Fruit fly (Drosophila melanogaster) whole organism, prepupa: ENCODE data around the gene CG3117.

ENCODE experiments used
- Blimp-1 ChIP-seq: fragments of 200-800 bp; sonication (Bioruptor generic); optimal IDR thresholded peaks from 3 replicates; lab custom pipeline; 2017; ENCODE audit warnings: missing biosample characterization, missing genetic modification characterization, mild to moderate bottlenecking, moderate library complexity, missing genetic modification reagents
- CG10631 ChIP-seq: fragments of 200-800 bp; sonication (Bioruptor generic); optimal IDR thresholded peaks from 2 replicates; lab custom pipeline; 2016; ENCODE audit warnings: missing biosample characterization, missing genetic modification characterization
- CG10669 ChIP-seq: fragments of 200-800 bp; sonication (Bioruptor generic); optimal IDR thresholded peaks from 3 replicates; lab custom pipeline; 2018; ENCODE audit warnings: missing biosample characterization, mild to moderate bottlenecking, missing genetic modification characterization, moderate library complexity
- CG11294 ChIP-seq: fragments of 200-800 bp; sonication (Bioruptor generic); IDR thresholded peaks from 2 replicates; pipeline ENCODE4 v1.3.6; 2022; ENCODE audit warnings: missing biosample characterization, missing genetic modification characterization
- CG11902 ChIP-seq: fragments of 200-800 bp; sonication (Bioruptor generic); optimal IDR thresholded peaks from 3 replicates; lab custom pipeline; 2016; ENCODE audit warnings: missing biosample characterization, missing genetic modification characterization
- CG15336 ChIP-seq: fragments of 200-800 bp; sonication (Bioruptor generic); IDR thresholded peaks from 2 replicates; pipeline ENCODE4 v1.3.6; 2022; ENCODE audit warnings: missing biosample characterization, missing genetic modification characterization
- CG1621 ChIP-seq: fragments of 200-800 bp; sonication (Bioruptor generic); optimal IDR thresholded peaks from 3 replicates; lab custom pipeline; 2018; ENCODE audit warnings: missing biosample characterization, mild to moderate bottlenecking, missing genetic modification characterization
- CG16779 ChIP-seq: fragments of 200-800 bp; sonication (Bioruptor generic); optimal IDR thresholded peaks from 3 replicates; lab custom pipeline; 2017; ENCODE audit warnings: missing biosample characterization, mild to moderate bottlenecking, missing genetic modification characterization
- CG3032 ChIP-seq: fragments of 200-800 bp; optimal IDR thresholded peaks from 2 replicates; lab custom pipeline; 2019; ENCODE audit warnings: missing biosample characterization, mild to moderate bottlenecking, missing genetic modification characterization, moderate library complexity
- CG32006 ChIP-seq: fragments of 200-800 bp; sonication (Bioruptor generic); optimal IDR thresholded peaks from 3 replicates; lab custom pipeline; 2017; ENCODE audit warnings: missing biosample characterization, mild to moderate bottlenecking, missing genetic modification characterization
- CG34406 ChIP-seq: fragments of 200-800 bp; sonication (Bioruptor generic); optimal IDR thresholded peaks from 3 replicates; lab custom pipeline; 2016; ENCODE audit warnings: missing biosample characterization, missing genetic modification characterization
- CG4318 ChIP-seq: fragments of 200-800 bp; sonication (Bioruptor generic); optimal IDR thresholded peaks from 3 replicates; lab custom pipeline; 2017; ENCODE audit warnings: missing biosample characterization, mild to moderate bottlenecking, missing genetic modification characterization
- CG6163 ChIP-seq: fragments of 200-800 bp; sonication (Bioruptor generic); IDR thresholded peaks from 3 replicates; pipeline ENCODE4 v1.3.6; 2022; ENCODE audit warnings: missing biosample characterization, missing genetic modification characterization
- CG6808 ChIP-seq: fragments of 200-800 bp; sonication (Bioruptor generic); optimal IDR thresholded peaks from 3 replicates; lab custom pipeline; 2017; ENCODE audit warnings: missing biosample characterization, missing genetic modification characterization, mild to moderate bottlenecking, moderate library complexity, missing genetic modification reagents
- CG6854 ChIP-seq: fragments of 200-800 bp; sonication (Bioruptor generic); optimal IDR thresholded peaks from 2 replicates; lab custom pipeline; 2017; ENCODE audit warnings: missing biosample characterization, mild to moderate bottlenecking, missing genetic modification characterization
- CG7368 ChIP-seq: fragments of 200-800 bp; sonication (Bioruptor generic); optimal IDR thresholded peaks from 3 replicates; lab custom pipeline; 2016; ENCODE audit warnings: missing biosample characterization, missing genetic modification characterization
- CG8119 ChIP-seq: fragments of 200-800 bp; sonication (Bioruptor generic); IDR thresholded peaks from 3 replicates; pipeline ENCODE4 v1.3.6; 2022; ENCODE audit warnings: missing biosample characterization, missing genetic modification characterization
- CG8319 ChIP-seq: fragments of 200-800 bp; sonication (Bioruptor generic); optimal IDR thresholded peaks from 3 replicates; lab custom pipeline; 2016; ENCODE audit warnings: missing biosample characterization, missing genetic modification characterization
- CG8632 ChIP-seq: fragments of 200-800 bp; sonication (Bioruptor generic); optimal IDR thresholded peaks from 3 replicates; lab custom pipeline; 2016; ENCODE audit warnings: missing biosample characterization, missing genetic modification characterization
- Eip78C ChIP-seq: fragments of 200-800 bp; sonication (Bioruptor generic); peaks from one replicate; lab custom pipeline; 2016; ENCODE audit warnings: missing biosample characterization, missing genetic modification characterization
- Eip93F ChIP-seq: fragments of 200-800 bp; sonication (Bioruptor generic); optimal IDR thresholded peaks from 2 replicates; lab custom pipeline; 2016; ENCODE audit warnings: missing biosample characterization, mild to moderate bottlenecking, missing genetic modification characterization
- Ets21C ChIP-seq: fragments of 200-800 bp; sonication (Bioruptor generic); optimal IDR thresholded peaks from 3 replicates; lab custom pipeline; 2016; ENCODE audit warnings: missing biosample characterization, missing genetic modification characterization
- Gug ChIP-seq: fragments of 200-800 bp; sonication (Bioruptor generic); IDR thresholded peaks from 2 replicates; pipeline ENCODE4 v1.3.6; 2022; ENCODE audit warnings: missing biosample characterization, missing genetic modification characterization
- Hr38 ChIP-seq: sonication (Bioruptor generic); optimal IDR thresholded peaks from 2 replicates; lab custom pipeline; 2016; ENCODE audit warnings: missing biosample characterization, missing genetic modification characterization
- Lpt ChIP-seq: fragments of 200-800 bp; sonication (Bioruptor generic); optimal IDR thresholded peaks from 3 replicates; lab custom pipeline; 2016; ENCODE audit warnings: missing biosample characterization, missing genetic modification characterization
- Met ChIP-seq: fragments of 200-800 bp; sonication (Bioruptor generic); optimal IDR thresholded peaks from 3 replicates; lab custom pipeline; 2016; ENCODE audit warnings: missing biosample characterization, missing genetic modification characterization
- OdsH ChIP-seq: fragments of 200-800 bp; sonication (Bioruptor generic); optimal IDR thresholded peaks from 3 replicates; lab custom pipeline; 2016; ENCODE audit warnings: missing biosample characterization, missing genetic modification characterization
- Smox ChIP-seq: fragments of 200-800 bp; sonication (Bioruptor generic); optimal IDR thresholded peaks from 3 replicates; lab custom pipeline; 2016; ENCODE audit warnings: missing biosample characterization, missing genetic modification characterization
- Sox102F ChIP-seq: fragments of 200-800 bp; sonication (Bioruptor generic); optimal IDR thresholded peaks from 2 replicates; lab custom pipeline; 2016; ENCODE audit warnings: missing biosample characterization, mild to moderate bottlenecking, missing genetic modification characterization
- Sox14 ChIP-seq: fragments of 200-800 bp; sonication (Bioruptor generic); optimal IDR thresholded peaks from 3 replicates; lab custom pipeline; 2016; ENCODE audit warnings: missing biosample characterization, missing genetic modification characterization
- Sox15 ChIP-seq: fragments of 200-800 bp; sonication (Bioruptor generic); optimal IDR thresholded peaks from 3 replicates; lab custom pipeline; 2016; ENCODE audit warnings: missing biosample characterization, missing genetic modification characterization
- achi ChIP-seq: fragments of 200-800 bp; sonication (Bioruptor generic); optimal IDR thresholded peaks from 3 replicates; lab custom pipeline; 2016; ENCODE audit warnings: missing biosample characterization, missing genetic modification characterization
- acj6 ChIP-seq: fragments of 200-800 bp; sonication (Bioruptor generic); optimal IDR thresholded peaks from 3 replicates; lab custom pipeline; 2016; ENCODE audit warnings: missing biosample characterization, missing genetic modification characterization
- cyc ChIP-seq: fragments of 200-800 bp; sonication (Bioruptor generic); optimal IDR thresholded peaks from 3 replicates; lab custom pipeline; 2016; ENCODE audit warnings: missing biosample characterization, missing genetic modification characterization
- dac ChIP-seq: fragments of 200-800 bp; sonication (Bioruptor generic); optimal IDR thresholded peaks from 2 replicates; lab custom pipeline; 2017; ENCODE audit warnings: missing biosample characterization, mild to moderate bottlenecking, missing genetic modification characterization
- dsx ChIP-seq: fragments of 200-800 bp; optimal IDR thresholded peaks from 3 replicates; lab custom pipeline; 2019; ENCODE audit warnings: missing biosample characterization, mild to moderate bottlenecking, missing genetic modification characterization, moderate library complexity; ENCODE audit not compliant: poor library complexity, severe bottlenecking
- eg ChIP-seq: fragments of 200-800 bp; sonication (Bioruptor generic); IDR thresholded peaks from 3 replicates; pipeline ENCODE4 v1.3.6; 2022; ENCODE audit warnings: missing biosample characterization, missing genetic modification characterization
- esn ChIP-seq: fragments of 200-800 bp; sonication (Bioruptor generic); optimal IDR thresholded peaks from 2 replicates; lab custom pipeline; 2016; ENCODE audit warnings: missing biosample characterization, mild to moderate bottlenecking, missing genetic modification characterization, moderate library complexity
- fd85E ChIP-seq: fragments of 200-800 bp; sonication (Bioruptor generic); optimal IDR thresholded peaks from 3 replicates; lab custom pipeline; 2016; ENCODE audit warnings: missing biosample characterization, missing genetic modification characterization
- fkh ChIP-seq: fragments of 200-800 bp; sonication (Bioruptor generic); optimal IDR thresholded peaks from 3 replicates; lab custom pipeline; 2017; ENCODE audit warnings: missing biosample characterization, mild to moderate bottlenecking, missing genetic modification characterization, moderate library complexity
- lz ChIP-seq: fragments of 200-800 bp; sonication (Bioruptor generic); optimal IDR thresholded peaks from 3 replicates; lab custom pipeline; 2016; ENCODE audit warnings: missing biosample characterization, missing genetic modification characterization
- pdm3 ChIP-seq: fragments of 200-800 bp; sonication (Bioruptor generic); optimal IDR thresholded peaks from 3 replicates; lab custom pipeline; 2016; ENCODE audit warnings: missing biosample characterization, missing genetic modification characterization
- salr ChIP-seq, 2 experiments: fragments of 200-800 bp; sonication (Bioruptor generic); optimal IDR thresholded peaks; 3 replicates each; lab custom pipeline; 2016 to 2018; ENCODE audit warnings: missing biosample characterization in 2 of 2, missing genetic modification characterization in 2 of 2, mild to moderate bottlenecking in 1 of 2
- ss ChIP-seq, 2 experiments: fragments of 200-800 bp; sonication (Bioruptor generic); optimal IDR thresholded peaks; 2 replicates in 1 of 2; 3 replicates in 1 of 2; lab custom pipeline; 2017 to 2018; ENCODE audit warnings: mild to moderate bottlenecking in 2 of 2, missing biosample characterization in 2 of 2, missing genetic modification characterization in 2 of 2, moderate library complexity in 1 of 2
- topi ChIP-seq: fragments of 200-800 bp; sonication (Bioruptor generic); optimal IDR thresholded peaks from 3 replicates; lab custom pipeline; 2016; ENCODE audit warnings: missing biosample characterization, missing genetic modification characterization
- vri ChIP-seq: fragments of 200-800 bp; sonication (Bioruptor generic); optimal IDR thresholded peaks from 3 replicates; lab custom pipeline; 2016; ENCODE audit warnings: missing biosample characterization, mild to moderate bottlenecking, missing genetic modification characterization

Gene CG3117

dm6 chr2L:2806190-2806763 lies 40.7 kb downstream of the CG3117 start (continued):
- TF ChIP-seq CG32006, result peak; percentile 9
- no peak for TF ChIP-seq fd85E
- no peak for TF ChIP-seq OdsH
- TF ChIP-seq CG11294, result no peak
- TF ChIP-seq cyc (GFP tag; lab: Kevin White, UChicago), result no peak
- peak; percentile 22 for TF ChIP-seq CG8319 (GFP tag; lab: Kevin White, UChicago)
- TF ChIP-seq Blimp-1 (GFP tag; lab: Kevin White, UChicago), result no peak
- TF ChIP-seq Eip93F (GFP tag; lab: Kevin White, UChicago), result no peak
- TF ChIP-seq Sox102F (GFP tag; lab: Kevin White, UChicago), result no peak
- no peak for TF ChIP-seq Met
- no peak for TF ChIP-seq Smox (GFP tag; lab: Kevin White, UChicago)
- TF ChIP-seq Sox15, result no peak
- TF ChIP-seq lz (GFP tag; lab: Kevin White, UChicago), result no peak
- TF ChIP-seq eg (GFP tag; lab: Robert Waterston, UW), result no peak
- no peak for TF ChIP-seq pdm3 (GFP tag; lab: Kevin White, UChicago)
- TF ChIP-seq CG6163 (GFP tag; lab: Robert Waterston, UW), result no peak
- TF ChIP-seq topi (GFP tag; lab: Kevin White, UChicago), result no peak
- peak; percentile 15 for TF ChIP-seq acj6 (GFP tag; lab: Kevin White, UChicago)
- peak; percentile 61 for TF ChIP-seq CG16779 (tag; lab: Kevin White, UChicago)
- TF ChIP-seq CG34406, result no peak
- no peak for TF ChIP-seq Hr38 (GFP tag; lab: Kevin White, UChicago)
- TF ChIP-seq CG8632, result no peak
- peak; percentile 69 for TF ChIP-seq Eip78C (GFP tag; lab: Kevin White, UChicago)
- TF ChIP-seq Ets21C (GFP tag; lab: Kevin White, UChicago), result no peak
- TF ChIP-seq Lpt (GFP tag; lab: Kevin White, UChicago), result peak; percentile 35
- peak; percentile 82 for TF ChIP-seq CG6808 (GFP tag; lab: Kevin White, UChicago)
- no peak for TF ChIP-seq dac (GFP tag; lab: Kevin White, UChicago)

dm6 chr2L:2804634-2805311 lies 42.2 kb downstream of the CG3117 start, which contains the start of gene daw:
Gene daw, plus strand, starts transcription at chr2L:2805261.
- TF ChIP-seq Sox15, result no peak
- TF ChIP-seq lz (GFP tag; lab: Kevin White, UChicago), result no peak
- TF ChIP-seq CG1621 (tag; lab: Kevin White, UChicago), result peak; percentile 64
- TF ChIP-seq CG8632, result no peak
- TF ChIP-seq OdsH, result no peak
- TF ChIP-seq CG6808 (GFP tag; lab: Kevin White, UChicago), result peak; percentile 81
- peak; percentile 59 for TF ChIP-seq topi (GFP tag; lab: Kevin White, UChicago)
- peak; percentile 89 for TF ChIP-seq CG6854
- peak; percentile 11 for TF ChIP-seq pdm3 (GFP tag; lab: Kevin White, UChicago)
- TF ChIP-seq CG7368 (GFP tag; lab: Kevin White, UChicago), result peak; percentile 68
- no peak for TF ChIP-seq CG34406
- no peak for TF ChIP-seq fkh (GFP tag; lab: Kevin White, UChicago)
- peak in 1 of 2 experiments; percentile 21 for TF ChIP-seq salr (GFP tag; optimal IDR thresholded peaks at IDR 0.05; lab: Kevin White, UChicago)
- no peak for TF ChIP-seq CG10631 (GFP tag; lab: Kevin White, UChicago)
- peak; percentile 63 for TF ChIP-seq CG8119
- TF ChIP-seq CG4318 (GFP tag; lab: Kevin White, UChicago), result no peak
- TF ChIP-seq CG11294, result no peak
- no peak for TF ChIP-seq acj6 (GFP tag; lab: Kevin White, UChicago)
- TF ChIP-seq CG6163 (GFP tag; lab: Robert Waterston, UW), result peak; percentile 60; the same call in 2 of the 3 replicates
- TF ChIP-seq Sox14 (GFP tag; lab: Kevin White, UChicago), result peak; percentile 38
- peak; percentile 28 for TF ChIP-seq vri
- no peak for TF ChIP-seq Gug
- peak; percentile 58 for TF ChIP-seq CG10669 (GFP tag; lab: Kevin White, UChicago)
- peak; percentile 37 for TF ChIP-seq dsx (GFP tag; lab: Kevin White, UChicago)
- TF ChIP-seq CG16779 (tag; lab: Kevin White, UChicago), result peak; percentile 76
- peak; percentile 2 for TF ChIP-seq esn (GFP tag; lab: Kevin White, UChicago)
- peak; percentile 43 for TF ChIP-seq fd85E
- TF ChIP-seq achi, result peak; percentile 60
- peak; percentile 84 to 88 for TF ChIP-seq ss (GFP tag; optimal IDR thresholded peaks at IDR 0.05; lab: Kevin White, UChicago)
- TF ChIP-seq Ets21C (GFP tag; lab: Kevin White, UChicago), result no peak
- TF ChIP-seq CG11902 (GFP tag; lab: Kevin White, UChicago), result no peak
- TF ChIP-seq eg (GFP tag; lab: Robert Waterston, UW), result peak; percentile 52; the same call in 1 of the 3 replicates
- TF ChIP-seq CG15336 (GFP tag; lab: Robert Waterston, UW), result peak; percentile 51; the same call in 1 of the 2 replicates
- TF ChIP-seq Eip93F (GFP tag; lab: Kevin White, UChicago), result peak; percentile 83
- peak; percentile 6 for TF ChIP-seq Lpt (GFP tag; lab: Kevin White, UChicago)
- TF ChIP-seq CG3032 (tag; lab: Kevin White, UChicago), result no peak
